Fruit fly (Drosophila melanogaster) whole organism: ENCODE data around the gene CG32669.

Source experiments
- CG8478 ChIP-seq: fragments of >200 bp; optimal IDR thresholded peaks from 2 replicates; lab custom pipeline; 2018; ENCODE audit warnings: inconsistent platforms
- Dll ChIP-seq: fragments of >200 bp; optimal IDR thresholded peaks from 2 replicates; lab custom pipeline; 2017
- EcR ChIP-seq, 2 experiments: fragments of >200 bp; optimal IDR thresholded peaks; 2 replicates each; lab custom pipeline; 2017; ENCODE audit warnings: missing biosample characterization in 2 of 2, missing genetic modification characterization in 2 of 2, missing genetic modification reagents in 2 of 2
- pan ChIP-seq: fragments of >200 bp; optimal IDR thresholded peaks from 2 replicates; lab custom pipeline; 2017
- psq ChIP-seq: fragments of >200 bp; optimal IDR thresholded peaks from 2 replicates; lab custom pipeline; 2017
- usp ChIP-seq: fragments of >200 bp; optimal IDR thresholded peaks from 2 replicates; lab custom pipeline; 2017; ENCODE audit warnings: missing biosample characterization, missing genetic modification characterization, mixed read lengths

Gene CG32669

DNA sequence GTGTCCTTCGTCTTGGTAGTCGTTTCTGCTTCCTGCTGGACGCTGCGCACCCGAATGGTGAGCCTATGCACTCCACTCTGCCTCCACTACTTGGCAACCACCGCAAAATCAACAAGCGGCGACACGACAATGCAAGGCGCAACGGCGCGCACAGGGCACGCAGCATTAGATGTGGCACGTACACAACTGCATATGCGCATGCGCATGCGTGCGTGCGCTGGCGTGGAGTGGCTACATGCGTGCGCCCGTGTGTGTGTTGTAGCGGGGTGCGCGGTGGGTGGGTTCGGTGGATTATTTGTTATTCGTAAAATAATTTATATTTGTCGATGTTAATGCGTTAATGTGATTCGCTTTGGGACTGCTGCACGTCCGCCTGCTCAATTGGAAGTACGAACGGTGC is 9.2 kb downstream of the CG32669 start:
- no peak for TF ChIP-seq CG8478 (lab: Kevin White, UChicago)
- TF ChIP-seq psq (lab: Kevin White, UChicago) = no peak
- no peak for TF ChIP-seq Dll (lab: Kevin White, UChicago)
- TF ChIP-seq usp = no peak
- no peak for TF ChIP-seq EcR (GFP tag; optimal IDR thresholded peaks at IDR 0.05; lab: Kevin White, UChicago)

DNA sequence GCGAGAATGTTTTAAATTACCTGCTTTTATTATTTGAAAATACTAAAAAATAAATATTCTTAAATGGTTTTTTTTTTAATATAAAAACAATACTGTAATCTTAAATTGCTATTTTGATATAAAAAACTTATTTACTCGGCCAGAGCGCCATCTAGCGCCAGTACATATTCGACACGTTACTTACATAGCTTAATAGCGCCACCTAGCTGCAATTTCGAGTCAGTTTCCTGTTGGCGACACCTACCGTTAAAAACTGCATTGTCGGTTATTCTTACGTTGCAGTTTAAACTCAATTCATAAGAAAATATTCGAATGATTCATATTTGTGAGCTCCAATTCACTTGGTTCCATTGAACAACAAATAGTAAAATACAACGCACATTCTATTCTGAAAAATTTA is 12.5 kb downstream of the CG32669 start:
- TF ChIP-seq psq (lab: Kevin White, UChicago) = no peak
- no peak for TF ChIP-seq Dll (lab: Kevin White, UChicago)
- TF ChIP-seq CG8478 (lab: Kevin White, UChicago) = no peak
- TF ChIP-seq usp = no peak
- TF ChIP-seq pan (lab: Kevin White, UChicago) = no peak
- no peak for TF ChIP-seq EcR (GFP tag; optimal IDR thresholded peaks at IDR 0.05; lab: Kevin White, UChicago)

DNA sequence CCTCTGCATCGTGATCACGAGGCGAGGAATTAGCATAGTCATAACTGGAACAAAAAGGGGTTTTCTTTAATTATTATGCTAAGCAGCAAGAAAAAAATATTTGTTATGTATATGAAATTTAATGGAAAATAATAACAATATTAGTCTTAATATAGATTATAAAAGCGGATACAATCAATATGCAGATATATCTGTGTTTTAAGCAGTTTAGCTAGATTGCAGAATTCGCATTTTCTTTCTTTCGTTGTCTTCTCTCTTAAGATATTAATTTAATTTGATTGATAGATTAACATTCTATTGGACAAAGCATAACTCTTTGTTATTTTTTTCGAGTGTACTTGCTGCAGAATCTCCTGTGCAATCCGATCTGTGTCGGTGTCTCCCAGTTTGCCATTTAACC is 17.6 kb downstream of the CG32669 start:
- TF ChIP-seq Dll (lab: Kevin White, UChicago) = no peak
- TF ChIP-seq psq (lab: Kevin White, UChicago) = no peak
- no peak for TF ChIP-seq pan (lab: Kevin White, UChicago)
- TF ChIP-seq usp = no peak
- no peak for TF ChIP-seq EcR (GFP tag; optimal IDR thresholded peaks at IDR 0.05; lab: Kevin White, UChicago)
- no peak for TF ChIP-seq CG8478 (lab: Kevin White, UChicago)

DNA sequence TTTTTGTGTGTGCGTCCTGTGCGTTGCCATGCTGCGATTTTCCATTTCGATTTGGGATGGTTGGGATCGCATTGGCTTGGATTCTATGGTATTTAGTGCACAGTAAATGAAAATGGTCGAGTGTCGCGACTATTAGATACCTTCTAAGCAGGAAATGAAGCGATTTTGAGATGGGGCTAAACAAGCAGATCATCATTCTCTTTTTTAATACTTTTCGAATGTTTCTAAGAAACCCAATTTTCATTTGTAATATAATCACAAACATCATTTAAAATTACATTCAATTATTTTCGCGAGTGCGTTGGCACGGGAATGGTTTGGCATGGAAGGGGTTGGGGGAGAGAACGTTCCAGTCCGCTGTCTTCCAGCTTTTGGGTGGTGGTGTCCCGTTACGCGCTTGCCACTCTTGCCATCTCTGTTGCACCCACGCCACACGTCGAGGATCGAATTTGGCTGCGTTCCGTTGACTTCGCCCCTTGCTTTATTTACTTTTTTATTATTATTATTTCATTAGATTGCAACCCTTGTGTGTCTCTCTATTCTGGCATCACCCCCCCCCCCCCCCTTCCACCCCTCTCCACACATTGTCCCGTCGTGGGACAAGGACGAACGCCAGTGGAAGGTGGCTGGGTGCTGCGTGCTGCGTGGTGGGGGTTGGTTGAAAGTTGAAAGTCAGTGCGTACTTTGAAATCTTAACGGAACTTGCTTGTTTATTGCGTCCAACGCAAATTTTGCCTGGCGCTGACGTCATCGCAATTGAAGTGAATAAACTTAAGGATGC is 19.3 kb downstream of the CG32669 start:
- TF ChIP-seq CG8478 (lab: Kevin White, UChicago) = no peak
- no peak for TF ChIP-seq EcR (GFP tag; optimal IDR thresholded peaks at IDR 0.05; lab: Kevin White, UChicago)
- TF ChIP-seq psq (lab: Kevin White, UChicago) = no peak
- no peak for TF ChIP-seq Dll (lab: Kevin White, UChicago)
- TF ChIP-seq pan (lab: Kevin White, UChicago) = no peak
- no peak for TF ChIP-seq usp

DNA sequence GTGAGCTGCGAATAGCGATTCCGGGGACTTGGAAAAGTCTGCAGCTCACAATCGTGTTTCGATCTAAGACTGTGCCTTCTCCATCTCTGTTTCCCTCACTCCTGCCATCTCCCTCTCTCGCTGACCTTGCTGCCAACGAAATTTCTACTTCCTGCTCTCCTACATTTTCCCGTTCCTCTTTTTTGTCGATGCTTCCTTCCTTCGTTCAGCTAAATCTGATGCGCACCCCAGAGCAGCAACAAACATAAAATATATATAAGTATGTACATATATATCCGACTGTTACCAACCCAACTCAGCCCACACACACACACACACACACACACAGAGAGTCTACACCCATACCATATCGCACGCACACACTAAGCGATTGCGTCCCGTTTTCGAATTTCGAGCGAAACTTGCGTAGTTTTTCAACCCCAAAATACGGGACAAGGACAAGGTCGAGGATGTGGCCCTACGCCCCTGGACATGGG is 20.6 kb downstream of the CG32669 start, which contains the start of gene Imp:
TSS of gene Imp (minus strand) at position 51 of the 476 bp plus-strand sequence.
- TF ChIP-seq CG8478 (lab: Kevin White, UChicago) = no peak
- TF ChIP-seq pan (lab: Kevin White, UChicago) = no peak
- TF ChIP-seq EcR (GFP tag; optimal IDR thresholded peaks at IDR 0.05; lab: Kevin White, UChicago) = no peak
- TF ChIP-seq psq (lab: Kevin White, UChicago) = no peak
- TF ChIP-seq Dll (lab: Kevin White, UChicago) = no peak
- no peak for TF ChIP-seq usp

DNA sequence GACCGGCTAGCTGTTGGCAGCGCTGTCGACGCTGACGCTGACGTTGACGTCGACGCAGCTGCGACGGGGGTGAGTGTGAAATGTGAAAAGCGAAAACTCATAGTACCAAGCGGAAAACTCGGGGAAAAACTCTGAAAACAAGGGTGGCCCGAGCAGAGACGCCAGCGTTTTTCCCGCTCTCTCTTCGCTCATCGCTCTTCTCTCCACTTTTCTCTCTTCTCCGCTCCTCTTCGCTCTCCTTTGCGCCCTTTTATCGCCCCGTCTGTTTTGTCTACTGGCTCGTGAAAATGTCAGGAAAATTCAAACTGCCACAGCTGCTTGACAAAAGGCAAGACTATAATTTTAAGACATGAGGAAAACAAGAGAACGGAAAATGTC is 21.5 kb downstream of the CG32669 start:
- TF ChIP-seq CG8478 (lab: Kevin White, UChicago) (no peak), psq (lab: Kevin White, UChicago) (no peak), Dll (lab: Kevin White, UChicago) (no peak), EcR (GFP tag; optimal IDR thresholded peaks at IDR 0.05; lab: Kevin White, UChicago) (no peak), usp (no peak), pan (lab: Kevin White, UChicago) (no peak)

DNA sequence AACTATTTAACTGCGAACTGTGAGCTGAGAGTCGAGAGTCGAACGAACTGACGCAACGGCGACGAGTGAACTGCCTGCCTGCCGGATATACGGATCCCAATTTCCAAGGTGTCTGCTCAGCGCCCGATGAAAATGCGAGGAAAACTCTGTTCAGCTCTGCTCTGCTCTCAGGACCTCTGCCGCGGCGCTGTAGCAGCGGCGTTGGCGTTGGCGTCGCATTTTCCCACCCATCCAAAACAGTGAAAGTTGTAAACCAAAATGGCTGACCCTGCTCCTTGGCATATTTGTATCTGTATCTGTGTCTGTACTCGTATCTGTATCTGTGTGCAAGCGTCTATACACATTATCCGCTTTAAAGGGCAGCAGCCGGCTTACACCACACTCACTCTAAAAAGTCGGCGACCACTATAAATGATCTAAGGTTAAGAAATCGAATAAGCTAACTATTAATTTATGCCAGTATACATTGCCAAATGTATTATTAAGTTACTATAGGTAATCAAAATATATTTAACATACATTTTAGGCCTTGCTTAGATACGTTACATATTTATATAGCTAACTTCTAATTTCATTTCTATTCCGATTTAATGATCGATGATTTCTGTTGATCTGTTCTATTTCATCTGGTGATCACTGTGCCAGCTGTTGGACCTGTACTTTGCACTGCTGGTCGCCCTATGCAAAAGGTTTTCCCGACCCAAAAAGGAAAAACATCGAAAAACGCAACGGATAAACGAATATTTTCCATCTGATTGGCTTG is 22.0 kb downstream of the CG32669 start:
- no peak for TF ChIP-seq usp
- TF ChIP-seq EcR (GFP tag; optimal IDR thresholded peaks at IDR 0.05; lab: Kevin White, UChicago) = no peak
- no peak for TF ChIP-seq CG8478 (lab: Kevin White, UChicago)
- no peak for TF ChIP-seq Dll (lab: Kevin White, UChicago)
- no peak for TF ChIP-seq pan (lab: Kevin White, UChicago)
- TF ChIP-seq psq (lab: Kevin White, UChicago) = no peak

DNA sequence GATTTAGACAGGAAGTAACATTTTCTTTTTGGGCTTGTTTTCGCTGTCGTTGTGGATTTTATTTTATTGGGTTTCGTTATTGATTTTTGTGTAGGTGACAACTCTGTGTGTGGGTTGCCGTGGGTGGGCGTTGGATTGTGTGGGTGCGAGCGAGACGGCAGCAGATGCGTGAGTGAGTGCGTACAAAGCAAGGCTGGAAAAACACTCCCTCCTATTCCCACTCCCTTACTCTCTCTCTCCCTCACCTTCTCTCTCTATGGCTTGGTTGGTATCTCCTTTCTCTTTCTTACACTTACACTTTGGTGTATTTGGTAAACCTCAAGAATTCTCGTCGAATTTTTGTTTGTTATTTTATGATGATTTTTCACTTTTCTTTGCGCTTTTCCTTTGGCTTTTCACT is 22.8 kb downstream of the CG32669 start:
- TF ChIP-seq CG8478 (lab: Kevin White, UChicago) (no peak), Dll (lab: Kevin White, UChicago) (no peak), pan (lab: Kevin White, UChicago) (no peak), psq (lab: Kevin White, UChicago) (no peak), usp (no peak), EcR (GFP tag; optimal IDR thresholded peaks at IDR 0.05; lab: Kevin White, UChicago) (no peak)

DNA sequence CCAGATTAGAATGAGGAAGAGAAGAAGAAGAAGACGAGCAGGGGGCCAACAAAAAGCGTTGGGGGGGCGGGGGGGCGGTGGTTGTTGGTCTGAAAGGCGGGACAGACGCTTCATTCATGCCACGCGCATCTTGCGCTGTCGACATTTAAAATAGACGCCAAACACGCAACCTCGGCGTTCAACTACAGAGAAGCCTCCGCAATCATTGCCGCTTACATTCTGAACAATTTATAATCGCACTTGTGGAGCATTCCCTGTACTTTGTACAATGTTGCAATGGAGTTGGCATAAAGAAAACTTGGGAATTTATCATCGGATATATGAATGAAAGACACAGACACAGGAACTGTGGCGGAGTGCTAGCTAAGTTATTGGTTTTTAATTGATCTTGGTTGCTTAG is 24.1 kb downstream of the CG32669 start:
- TF ChIP-seq pan (lab: Kevin White, UChicago) (no peak), CG8478 (lab: Kevin White, UChicago) (no peak), EcR (GFP tag; optimal IDR thresholded peaks at IDR 0.05; lab: Kevin White, UChicago) (no peak), Dll (lab: Kevin White, UChicago) (no peak), usp (no peak), psq (lab: Kevin White, UChicago) (no peak)

DNA sequence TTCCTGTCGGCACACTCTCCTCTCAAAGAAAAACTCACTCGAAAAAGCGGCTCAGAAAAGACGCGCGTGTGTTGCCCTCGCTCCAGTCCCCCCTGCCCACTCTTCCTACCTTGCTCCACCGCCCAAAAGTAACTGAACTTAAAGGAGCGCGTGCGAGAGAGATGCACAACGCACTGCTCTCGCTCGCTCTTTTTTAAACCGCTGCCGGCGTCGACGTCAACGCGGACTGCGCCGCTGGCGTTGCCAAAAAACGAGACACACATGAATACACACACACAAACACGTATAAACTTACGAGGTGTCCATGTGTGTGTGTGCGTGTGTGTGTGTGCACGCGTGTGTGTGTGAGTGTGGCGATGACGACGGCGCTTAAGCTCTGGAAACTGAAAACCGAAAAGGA is 28.0 kb downstream of the CG32669 start:
- peak; percentile 8 for TF ChIP-seq CG8478 (lab: Kevin White, UChicago)
- TF ChIP-seq Dll (lab: Kevin White, UChicago) = no peak

DNA sequence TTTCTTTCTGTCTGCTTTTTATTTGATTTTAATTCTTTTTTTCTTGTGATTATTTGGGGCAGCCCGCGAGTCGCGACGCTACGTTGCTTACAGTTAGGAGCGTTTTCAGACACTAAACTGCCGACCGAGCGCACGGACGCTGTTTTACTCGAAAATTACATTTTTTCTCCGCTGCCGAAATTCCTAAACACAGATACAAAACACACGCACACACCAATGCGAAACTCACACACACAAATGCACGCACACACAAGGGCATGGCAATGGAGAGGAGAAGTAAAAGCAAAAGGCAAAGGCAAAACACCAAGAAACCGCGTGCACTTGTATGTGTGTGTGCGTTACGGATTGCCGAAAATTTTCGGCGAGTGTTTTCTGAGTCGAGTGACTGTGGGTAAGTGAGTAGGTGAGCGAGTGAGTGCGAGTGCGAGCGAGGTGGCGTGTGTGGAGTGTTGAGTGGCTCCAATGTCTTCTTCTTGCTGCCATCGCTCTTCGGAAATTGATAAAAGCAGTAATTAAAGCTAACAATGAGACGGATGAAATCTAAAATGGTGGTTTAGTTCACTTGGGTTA is 29.3 kb downstream of the CG32669 start:
- TF ChIP-seq pan (lab: Kevin White, UChicago) = no peak
- no peak for TF ChIP-seq EcR (GFP tag; optimal IDR thresholded peaks at IDR 0.05; lab: Kevin White, UChicago)
- TF ChIP-seq Dll (lab: Kevin White, UChicago) = peak; percentile 36
- TF ChIP-seq psq (lab: Kevin White, UChicago) = no peak
- no peak for TF ChIP-seq usp
- TF ChIP-seq CG8478 (lab: Kevin White, UChicago) = peak; percentile 14
